Fruit fly (Drosophila melanogaster) S2 (cell line): ENCODE data around the gene lva.

Source experiments
- CG8478 ChIP-seq: fragments of >200 bp; optimal IDR thresholded peaks from 2 replicates; lab custom pipeline; 2018
- CTCF ChIP-seq, 2 experiments: fragments of >200 bp; optimal IDR thresholded peaks; 2 replicates each; lab custom pipeline; 2018

- no peak for TF ChIP-seq CTCF (optimal IDR thresholded peaks at IDR 0.05; lab: Kevin White, UChicago)
- no peak for TF ChIP-seq CG8478 (lab: Kevin White, UChicago)
Observed at dm6 chrX:3948889-3949288, 16.2 kb downstream of the lva start, which contains the start of gene Vap33.
